Worm (Caenorhabditis elegans) whole organism, early embryonic: ENCODE results near the gene F16B12.7.

Experiments
- ama-1 ChIP-seq: fragments of 150-350 bp; optimal IDR thresholded peaks from 2 replicates; lab custom pipeline; 2014
- ceh-36 ChIP-seq: sonication (generic microtip); optimal IDR thresholded peaks from 2 replicates; lab custom pipeline; 2016; ENCODE audit warnings: missing genetic modification characterization, inconsistent platforms, missing compliant biosample characterization
- flt-1 ChIP-seq: fragments of 200-800 bp; sonication (Bioruptor generic); IDR thresholded peaks from 2 replicates; pipeline ENCODE4 v1.3.6; 2022; ENCODE audit warnings: missing genetic modification characterization, missing compliant biosample characterization
- hmg-4 ChIP-seq: fragments of 200-800 bp; sonication (Bioruptor generic); optimal IDR thresholded peaks from 2 replicates; lab custom pipeline; 2018; ENCODE audit warnings: mild to moderate bottlenecking, missing genetic modification characterization, missing compliant biosample characterization
- pes-1 ChIP-seq: fragments of 200-800 bp; sonication (Bioruptor generic); IDR thresholded peaks from 2 replicates; pipeline ENCODE4 v1.3.6; 2022; ENCODE audit warnings: missing genetic modification reagents, missing genetic modification characterization, missing compliant biosample characterization
- scrt-1 ChIP-seq: fragments of 200-800 bp; sonication (Bioruptor generic); IDR thresholded peaks from 2 replicates; pipeline ENCODE4 v1.3.6; 2022; ENCODE audit warnings: missing genetic modification characterization, missing compliant biosample characterization
- tbx-11 ChIP-seq: fragments of 200-800 bp; sonication (Bioruptor generic); IDR thresholded peaks from 2 replicates; pipeline ENCODE4 v1.3.6; 2022; ENCODE audit warnings: missing genetic modification characterization, missing compliant biosample characterization

DNA sequence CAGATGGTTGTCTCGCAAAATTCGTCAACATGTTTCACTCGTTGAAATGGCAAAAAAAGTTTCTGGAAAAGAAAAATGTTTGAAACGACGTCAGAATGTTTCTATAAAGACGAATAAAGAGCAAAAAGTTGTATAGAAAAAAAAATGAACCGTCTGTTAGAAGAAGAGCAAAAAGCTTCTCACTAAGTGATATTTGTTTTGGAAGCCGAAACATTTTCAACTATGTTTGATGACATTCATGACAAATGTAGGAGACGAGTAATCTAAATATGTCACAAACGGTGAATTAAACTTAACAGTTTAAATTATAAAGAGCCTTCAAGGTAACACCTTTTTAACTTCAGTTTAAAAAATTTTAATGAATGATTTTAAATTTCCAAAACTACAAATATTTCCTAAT is 31.7 kb downstream of the F16B12.7 start, which contains the start of gene nkat-1:
- TF ChIP-seq ama-1 (lab: Kevin White, UChicago) (no peak), ceh-36 (tag; lab: Kevin White, UChicago) (no peak), pes-1 (GFP tag; lab: Robert Waterston, UW) (no peak), flt-1 (GFP tag; lab: Robert Waterston, UW) (no peak), scrt-1 (no peak), hmg-4 (GFP tag; lab: Kevin White, UChicago) (no peak), tbx-11 (GFP tag; lab: Robert Waterston, UW) (no peak)
